Fruit fly (Drosophila melanogaster) whole organism, pupa: ENCODE results near the gene Cdc16.

Experiments used
- CG10348 ChIP-seq: fragments of 200-800 bp; sonication (Bioruptor generic); IDR thresholded peaks from 2 replicates; pipeline ENCODE4 v1.3.6; 2022; ENCODE audit warnings: missing biosample characterization, missing genetic modification characterization
- CG12605 ChIP-seq: fragments of 200-800 bp; sonication (Bioruptor generic); IDR thresholded peaks from 2 replicates; pipeline ENCODE4 v1.3.6; 2022; ENCODE audit warnings: missing biosample characterization, missing genetic modification characterization
- CG13204 ChIP-seq: fragments of 200-800 bp; sonication (Bioruptor generic); optimal IDR thresholded peaks from 2 replicates; lab custom pipeline; 2018; ENCODE audit warnings: missing biosample characterization, mild to moderate bottlenecking, missing genetic modification characterization, moderate library complexity
- CG32121 ChIP-seq: fragments of 200-800 bp; sonication (Bioruptor generic); IDR thresholded peaks from 2 replicates; pipeline ENCODE4 v1.3.6; 2022; ENCODE audit warnings: missing biosample characterization, missing genetic modification characterization
- Pif1A ChIP-seq: fragments of 200-800 bp; sonication (Bioruptor generic); optimal IDR thresholded peaks from 3 replicates; lab custom pipeline; 2016; ENCODE audit warnings: missing biosample characterization, missing genetic modification characterization

DNA sequence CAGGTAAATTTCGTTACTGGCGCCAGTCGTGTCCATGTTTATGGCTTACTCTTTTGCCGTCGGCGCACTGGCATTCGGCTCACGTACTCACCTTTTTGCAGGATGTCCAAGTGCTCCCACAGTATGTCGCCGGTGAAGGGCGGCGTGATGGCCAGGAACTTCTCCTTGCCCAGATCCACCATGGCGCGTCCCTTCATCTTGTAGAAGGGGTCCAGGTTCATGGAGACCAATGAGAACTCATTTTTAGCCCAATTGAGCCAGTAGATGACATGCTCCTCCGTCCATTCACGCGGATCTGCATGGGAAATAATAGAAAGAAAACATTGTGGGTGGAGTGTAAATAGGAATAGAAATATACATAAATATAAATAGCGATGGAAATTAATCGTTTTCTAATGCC is 31.8 kb downstream of the Cdc16 start:
- no peak for TF ChIP-seq CG10348
- TF ChIP-seq CG13204 (GFP tag; lab: Kevin White, UChicago): no peak
- no peak for TF ChIP-seq CG12605 (GFP tag; lab: Robert Waterston, UW)
- TF ChIP-seq CG32121 (GFP tag; lab: Robert Waterston, UW): no peak
- no peak for TF ChIP-seq Pif1A (GFP tag; lab: Kevin White, UChicago)
